Fruit fly (Drosophila melanogaster) whole organism, embryonic: Measurements from ENCODE around the gene CG10353.

ENCODE experiments used
- Asciz ChIP-seq: fragments of 200-800 bp; sonication (Bioruptor generic); optimal IDR thresholded peaks from 2 replicates; lab custom pipeline; 2017; ENCODE audit warnings: missing biosample characterization, mild to moderate bottlenecking, missing genetic modification characterization, missing genetic modification reagents
- Awh ChIP-seq: fragments of 200-800 bp; sonication (Bioruptor generic); IDR thresholded peaks from 2 replicates; pipeline ENCODE4, ENCODE4 v1.3.6; 2022; ENCODE audit warnings: missing biosample characterization, missing genetic modification characterization
- CG11456 ChIP-seq: fragments of 200-800 bp; sonication (Bioruptor generic); IDR thresholded peaks from 3 replicates; pipeline ENCODE4 v1.3.6; 2022; ENCODE audit warnings: missing biosample characterization, missing genetic modification characterization
- CG11504 ChIP-seq: fragments of 200-800 bp; sonication (Bioruptor generic); optimal IDR thresholded peaks from 3 replicates; lab custom pipeline; 2019; ENCODE audit warnings: missing biosample characterization, mild to moderate bottlenecking, missing genetic modification characterization, moderate library complexity
- CG13624 ChIP-seq: fragments of 200-800 bp; sonication (Bioruptor generic); optimal IDR thresholded peaks from 2 replicates; lab custom pipeline; 2016; ENCODE audit warnings: missing biosample characterization, missing genetic modification characterization
- CG16813 ChIP-seq: fragments of 200-800 bp; sonication (Bioruptor generic); IDR thresholded peaks from 3 replicates; pipeline ENCODE4 v1.3.6; 2022; ENCODE audit warnings: missing biosample characterization, missing genetic modification characterization; ENCODE audit not compliant: partially characterized antibody
- CG17186 ChIP-seq: fragments of 200-800 bp; sonication (Bioruptor generic); optimal IDR thresholded peaks from 3 replicates; lab custom pipeline; 2017; ENCODE audit warnings: missing biosample characterization, missing genetic modification reagents, missing genetic modification characterization
- CG17912 ChIP-seq: fragments of 200-800 bp; sonication (Bioruptor generic); optimal IDR thresholded peaks from 2 replicates; lab custom pipeline; 2018; ENCODE audit warnings: missing biosample characterization, mild to moderate bottlenecking, missing genetic modification characterization
- CG31224 ChIP-seq: fragments of 200-800 bp; sonication (Bioruptor generic); IDR thresholded peaks from 2 replicates; pipeline ENCODE4 v1.3.6; 2022; ENCODE audit warnings: missing biosample characterization, missing genetic modification characterization
- CG5180 ChIP-seq: fragments of 200-800 bp; sonication (Bioruptor generic); optimal IDR thresholded peaks from 3 replicates; lab custom pipeline; 2017; ENCODE audit warnings: missing biosample characterization, missing genetic modification characterization, mild to moderate bottlenecking, moderate library complexity, missing genetic modification reagents
- CG6654 ChIP-seq: fragments of 200-800 bp; sonication (Bioruptor generic); optimal IDR thresholded peaks from 2 replicates; lab custom pipeline; 2017; ENCODE audit warnings: missing biosample characterization, mild to moderate bottlenecking, missing genetic modification characterization
- CG6683 ChIP-seq: fragments of 200-800 bp; sonication (Bioruptor generic); optimal IDR thresholded peaks from 2 replicates; lab custom pipeline; 2017; ENCODE audit warnings: missing biosample characterization, mild to moderate bottlenecking, missing genetic modification characterization, missing genetic modification reagents
- CG7839 ChIP-seq: fragments of 200-800 bp; sonication (Bioruptor generic); optimal IDR thresholded peaks from 3 replicates; lab custom pipeline; 2018; ENCODE audit warnings: missing biosample characterization, mild to moderate bottlenecking, missing genetic modification characterization, moderate library complexity
- CG9215 ChIP-seq: fragments of 200-800 bp; sonication (Bioruptor generic); IDR thresholded peaks from 2 replicates; pipeline ENCODE4 v1.3.6; 2022; ENCODE audit warnings: missing biosample characterization, missing genetic modification characterization
- CG9727 ChIP-seq: fragments of 200-800 bp; sonication (Bioruptor generic); optimal IDR thresholded peaks from 3 replicates; lab custom pipeline; 2017; ENCODE audit warnings: missing biosample characterization, mild to moderate bottlenecking, missing genetic modification characterization
- D19A ChIP-seq: fragments of 200-800 bp; optimal IDR thresholded peaks from 3 replicates; lab custom pipeline; 2019; ENCODE audit warnings: missing biosample characterization, mild to moderate bottlenecking, missing genetic modification characterization, moderate library complexity
- Dbx ChIP-seq: fragments of 200-800 bp; sonication (Bioruptor generic); IDR thresholded peaks from 3 replicates; pipeline ENCODE4 v1.3.6; 2022; ENCODE audit warnings: missing biosample characterization, missing genetic modification characterization
- Doc3 ChIP-seq: fragments of 200-800 bp; sonication (Bioruptor generic); IDR thresholded peaks from 3 replicates; pipeline ENCODE4 v1.3.6; 2022; ENCODE audit warnings: missing biosample characterization, missing genetic modification characterization; ENCODE audit not compliant: partially characterized antibody
- Drgx ChIP-seq: fragments of 200-800 bp; sonication (Bioruptor generic); IDR thresholded peaks from 2 replicates; pipeline ENCODE4 v1.3.6; 2022; ENCODE audit warnings: missing biosample characterization, missing genetic modification characterization
- E2f2 ChIP-seq: fragments of 200-800 bp; sonication (Bioruptor generic); IDR thresholded peaks from 2 replicates; pipeline ENCODE4 v1.3.6; 2022; ENCODE audit warnings: missing biosample characterization, missing genetic modification characterization
- Fer1 ChIP-seq: fragments of 200-800 bp; sonication (Bioruptor generic); optimal IDR thresholded peaks from 2 replicates; lab custom pipeline; 2017; ENCODE audit warnings: missing biosample characterization, mild to moderate bottlenecking, missing genetic modification characterization
- H15 ChIP-seq: fragments of 200-800 bp; sonication (Bioruptor generic); IDR thresholded peaks from 3 replicates; pipeline ENCODE4 v1.3.6; 2022; ENCODE audit warnings: missing biosample characterization, missing genetic modification characterization
- HHEX ChIP-seq: fragments of 200-800 bp; sonication (Bioruptor generic); optimal IDR thresholded peaks from 3 replicates; lab custom pipeline; 2017; ENCODE audit warnings: missing biosample characterization, mild to moderate bottlenecking, missing genetic modification characterization, missing genetic modification reagents
- HLH4C ChIP-seq: fragments of 200-800 bp; sonication (Bioruptor generic); IDR thresholded peaks from 3 replicates; pipeline ENCODE4 v1.3.6; 2022; ENCODE audit warnings: missing biosample characterization, missing genetic modification characterization; ENCODE audit not compliant: partially characterized antibody
- Hmx ChIP-seq: fragments of 200-800 bp; sonication (Bioruptor generic); optimal IDR thresholded peaks from 2 replicates; lab custom pipeline; 2016; ENCODE audit warnings: missing biosample characterization, missing genetic modification characterization
- Hr51 ChIP-seq, 2 experiments: fragments of 200-800 bp; sonication (Bioruptor generic); optimal IDR thresholded peaks; 2 replicates in 1 of 2; 3 replicates in 1 of 2; lab custom pipeline; 2016 to 2018; ENCODE audit warnings: missing biosample characterization in 2 of 2, missing genetic modification characterization in 2 of 2, mild to moderate bottlenecking in 1 of 2, moderate library complexity in 1 of 2
- MBD-R2 ChIP-seq: fragments of 200-800 bp; sonication (Bioruptor generic); IDR thresholded peaks from 2 replicates; pipeline ENCODE4 v1.3.6; 2022; ENCODE audit warnings: missing biosample characterization, missing genetic modification characterization
- Scr ChIP-seq: fragments of 200-800 bp; sonication (Bioruptor generic); IDR thresholded peaks from 2 replicates; pipeline ENCODE4 v1.3.6; 2022; ENCODE audit warnings: missing biosample characterization, missing genetic modification characterization; ENCODE audit not compliant: partially characterized antibody
- Side ChIP-seq: fragments of 200-800 bp; sonication (Bioruptor generic); optimal IDR thresholded peaks from 2 replicates; lab custom pipeline; 2016; ENCODE audit warnings: missing biosample characterization, missing genetic modification characterization
- Six4 ChIP-seq: fragments of 200-800 bp; sonication (Bioruptor generic); optimal IDR thresholded peaks from 2 replicates; lab custom pipeline; 2016; ENCODE audit warnings: missing biosample characterization, missing genetic modification characterization
- amos ChIP-seq: fragments of 200-800 bp; sonication (Bioruptor generic); IDR thresholded peaks from 2 replicates; pipeline ENCODE4 v1.3.6; 2022; ENCODE audit warnings: missing biosample characterization, missing genetic modification characterization; ENCODE audit not compliant: partially characterized antibody
- chinmo ChIP-seq: fragments of 200-800 bp; sonication (Bioruptor generic); IDR thresholded peaks from 4 replicates; pipeline ENCODE4 v1.3.6; 2022; ENCODE audit warnings: missing biosample characterization, missing genetic modification characterization; ENCODE audit not compliant: partially characterized antibody
- ci ChIP-seq: fragments of 200-800 bp; sonication (Bioruptor generic); IDR thresholded peaks from 3 replicates; pipeline ENCODE4 v1.3.6; 2022; ENCODE audit warnings: missing biosample characterization, missing genetic modification characterization
- da ChIP-seq: fragments of 200-800 bp; sonication (Bioruptor generic); optimal IDR thresholded peaks from 2 replicates; lab custom pipeline; 2016; ENCODE audit warnings: missing biosample characterization, missing genetic modification characterization
- ewg ChIP-seq: fragments of 200-800 bp; sonication (Bioruptor generic); optimal IDR thresholded peaks from 3 replicates; lab custom pipeline; 2017; ENCODE audit warnings: mild to moderate bottlenecking, missing biosample characterization, missing genetic modification reagents, missing genetic modification characterization
- gt ChIP-seq: fragments of 200-800 bp; sonication (Bioruptor generic); IDR thresholded peaks from 2 replicates; pipeline ENCODE4 v1.3.6; 2022; ENCODE audit warnings: missing biosample characterization, missing genetic modification characterization
- mirr ChIP-seq: fragments of 200-800 bp; sonication (Bioruptor generic); optimal IDR thresholded peaks from 3 replicates; lab custom pipeline; 2018; ENCODE audit warnings: missing biosample characterization, mild to moderate bottlenecking, missing genetic modification characterization
- onecut ChIP-seq: fragments of 200-800 bp; sonication (Bioruptor generic); IDR thresholded peaks from 2 replicates; pipeline ENCODE4 v1.3.6; 2022; ENCODE audit warnings: missing biosample characterization, missing genetic modification characterization
- peb ChIP-seq: fragments of 200-800 bp; sonication (Bioruptor generic); IDR thresholded peaks from 2 replicates; pipeline ENCODE4 v1.3.6; 2022; ENCODE audit warnings: missing biosample characterization, missing genetic modification characterization
- pnt ChIP-seq: fragments of 200-800 bp; sonication (Bioruptor generic); optimal IDR thresholded peaks from 3 replicates; lab custom pipeline; 2016; ENCODE audit warnings: missing biosample characterization, missing genetic modification characterization
- pzg ChIP-seq: fragments of 200-800 bp; sonication (Bioruptor generic); optimal IDR thresholded peaks from 3 replicates; lab custom pipeline; 2018; ENCODE audit warnings: missing biosample characterization, mild to moderate bottlenecking, missing genetic modification characterization, moderate library complexity
- salm ChIP-seq: fragments of 200-800 bp; sonication (Bioruptor generic); optimal IDR thresholded peaks from 2 replicates; lab custom pipeline; 2018; ENCODE audit warnings: missing biosample characterization, mild to moderate bottlenecking, missing genetic modification characterization
- slou ChIP-seq: fragments of 200-800 bp; sonication (Bioruptor generic); optimal IDR thresholded peaks from 3 replicates; lab custom pipeline; 2016; ENCODE audit warnings: missing biosample characterization, missing genetic modification characterization
- stc ChIP-seq: fragments of 200-800 bp; sonication (Bioruptor generic); IDR thresholded peaks from 2 replicates; pipeline ENCODE4 v1.3.6; 2022; ENCODE audit warnings: missing biosample characterization, missing genetic modification characterization
- tap ChIP-seq: fragments of 200-800 bp; optimal IDR thresholded peaks from 3 replicates; lab custom pipeline; 2019; ENCODE audit warnings: missing biosample characterization, mild to moderate bottlenecking, missing genetic modification characterization, moderate library complexity
- toy ChIP-seq: fragments of 200-800 bp; sonication (Bioruptor generic); IDR thresholded peaks from 2 replicates; pipeline ENCODE4 v1.3.6; 2022; ENCODE audit warnings: missing biosample characterization, missing genetic modification characterization
- tx ChIP-seq: fragments of 200-800 bp; sonication (Bioruptor generic); optimal IDR thresholded peaks from 2 replicates; lab custom pipeline; 2016; ENCODE audit warnings: missing biosample characterization, missing genetic modification characterization
- wor ChIP-seq: fragments of 200-800 bp; sonication (Bioruptor generic); IDR thresholded peaks from 2 replicates; pipeline ENCODE4 v1.3.6; 2022; ENCODE audit warnings: missing biosample characterization, missing genetic modification characterization

Gene CG10353

DNA sequence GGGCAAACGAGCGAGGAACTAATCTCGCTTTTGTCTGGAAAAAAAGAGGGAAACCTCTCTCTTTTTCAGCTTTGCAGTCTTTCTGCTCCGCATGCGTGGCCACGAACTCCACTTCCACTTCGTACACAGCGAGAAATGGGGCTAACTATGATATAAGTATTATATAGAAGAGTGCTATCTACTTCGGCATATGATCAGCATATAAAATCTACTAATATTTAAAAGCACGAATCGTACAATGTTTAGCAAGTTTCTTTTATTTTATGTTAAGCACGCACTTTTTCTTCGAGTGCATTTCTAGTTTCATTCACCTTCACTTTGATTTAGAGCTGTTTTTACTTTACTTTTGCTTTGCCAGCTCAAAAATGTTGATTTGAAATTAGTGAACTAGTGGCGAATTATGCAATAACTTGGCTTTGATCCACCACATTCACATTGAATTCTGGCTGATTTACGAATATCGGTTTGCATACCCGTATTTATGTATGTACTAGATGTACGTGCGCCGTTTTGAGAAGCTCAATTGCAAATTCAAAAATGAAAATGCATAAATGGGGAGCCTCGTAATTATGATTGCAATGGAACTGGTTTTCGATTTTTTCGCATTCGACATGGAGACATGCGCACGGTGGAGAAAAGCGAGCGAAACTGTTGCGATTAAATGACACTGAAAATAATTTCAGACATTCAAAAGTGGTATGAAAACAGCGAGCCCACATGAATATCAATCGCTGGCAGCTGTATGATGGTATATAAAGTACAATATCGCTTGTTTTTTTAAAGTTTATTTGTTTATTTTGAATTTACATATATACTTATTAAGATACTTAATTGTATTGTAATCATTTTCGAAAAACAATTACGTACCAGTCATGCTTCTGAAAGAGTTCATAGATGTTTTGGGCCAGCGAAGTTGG, 29.2 kb downstream of the CG10353 start (continued):
- TF ChIP-seq Side (GFP tag; lab: Kevin White, UChicago) (peak; percentile 78), Hmx (GFP tag; lab: Kevin White, UChicago) (peak; percentile 56), CG16813 (GFP tag; lab: Robert Waterston, UW) (no peak), CG13624 (GFP tag; lab: Kevin White, UChicago) (peak; percentile 51), tap (peak; percentile 69), Asciz (GFP tag; lab: Kevin White, UChicago) (peak; percentile 69), CG6683 (GFP tag; lab: Kevin White, UChicago) (no peak), amos (no peak), CG6654 (GFP tag; lab: Kevin White, UChicago) (peak; percentile 12), pnt (peak; percentile 81), Fer1 (GFP tag; lab: Kevin White, UChicago) (peak; percentile 57), mirr (no peak), toy (no peak), slou (GFP tag; lab: Kevin White, UChicago) (peak; percentile 49), CG7839 (peak; percentile 91), pzg (GFP tag; lab: Kevin White, UChicago) (no peak), Six4 (GFP tag; lab: Kevin White, UChicago) (peak; percentile 59), Dbx (GFP tag; lab: Robert Waterston, UW) (no peak), D19A (tag; lab: Kevin White, UChicago) (no peak), onecut (peak; percentile 85), gt (GFP tag; lab: Robert Waterston, UW) (peak; percentile 67), HLH4C (GFP tag; lab: Robert Waterston, UW) (no peak), chinmo (GFP tag; lab: Robert Waterston, UW) (no peak), Doc3 (no peak), Drgx (peak; percentile 96), Awh (peak; percentile 92), tx (no peak), CG17912 (GFP tag; lab: Kevin White, UChicago) (peak; percentile 70), stc (GFP tag; lab: Robert Waterston, UW) (peak; percentile 91), CG9727 (GFP tag; lab: Kevin White, UChicago) (peak; percentile 74), ci (GFP tag; lab: Robert Waterston, UW) (peak; percentile 97), peb (peak; percentile 73; the same call in 1 of the 2 replicates), H15 (GFP tag; lab: Robert Waterston, UW) (peak; percentile 83), CG5180 (GFP tag; lab: Kevin White, UChicago) (peak; percentile 37), MBD-R2 (GFP tag; lab: Robert Waterston, UW) (no peak), CG9215 (GFP tag; lab: Robert Waterston, UW) (peak; percentile 53; the same call in 1 of the 2 replicates), HHEX (peak; percentile 32), CG17186 (GFP tag; lab: Kevin White, UChicago) (peak; percentile 9), salm (tag; lab: Kevin White, UChicago) (peak; percentile 17), CG11504 (tag; lab: Kevin White, UChicago) (peak; percentile 89), E2f2 (peak; percentile 57; the same call in 1 of the 2 replicates), Hr51 (GFP tag; optimal IDR thresholded peaks at IDR 0.05; lab: Kevin White, UChicago) (peak in 1 of 2 experiments; percentile 81), CG31224 (GFP tag; lab: Robert Waterston, UW) (peak; percentile 52), da (GFP tag; lab: Kevin White, UChicago) (no peak), Scr (GFP tag; lab: Robert Waterston, UW) (no peak), ewg (GFP tag; lab: Kevin White, UChicago) (peak; percentile 51), CG11456 (GFP tag; lab: Robert Waterston, UW) (peak; percentile 83), wor (GFP tag; lab: Robert Waterston, UW) (peak; percentile 42; the same call in 1 of the 2 replicates)
